Worm (Caenorhabditis elegans) whole organism, L4 larva: ENCODE data around the gene stn-2.

Experiments used
- F44E2.7 ChIP-seq: fragments of 200-800 bp; sonication (Bioruptor generic); IDR thresholded peaks from 2 replicates; pipeline ENCODE4 v2.1.2; 2022; ENCODE audit warnings: missing genetic modification characterization, missing compliant biosample characterization
- F49E8.2 ChIP-seq: sonication (generic microtip); optimal IDR thresholded peaks from 2 replicates; lab custom pipeline; 2016; ENCODE audit warnings: missing compliant biosample characterization, mild to moderate bottlenecking, missing genetic modification characterization, borderline replicate concordance
- R02D3.7 ChIP-seq: fragments of 150-350 bp; sonication (generic microtip); optimal IDR thresholded peaks from 3 replicates; lab custom pipeline; 2014; ENCODE audit warnings: missing biosample characterization, missing genetic modification characterization
- T26A8.4 ChIP-seq: fragments of 200-800 bp; sonication (Bioruptor generic); IDR thresholded peaks from 2 replicates; pipeline ENCODE4 v1.3.6; 2022; ENCODE audit warnings: missing genetic modification characterization, missing compliant biosample characterization
- Y75B8A.6 ChIP-seq: fragments of 200-800 bp; sonication (Bioruptor generic); IDR thresholded peaks from 2 replicates; pipeline ENCODE4 v1.3.6; 2022; ENCODE audit warnings: missing genetic modification reagents, missing genetic modification characterization, missing compliant biosample characterization
- ZK546.5 ChIP-seq, 2 experiments: sonication (generic microtip); optimal IDR thresholded peaks; 2 replicates each; lab custom pipeline; 2017; ENCODE audit warnings: missing biosample characterization in 2 of 2, missing genetic modification characterization in 2 of 2
- aha-1 ChIP-seq: fragments of 150-350 bp; peaks from one replicate; lab custom pipeline; 2014; ENCODE audit warnings: missing biosample characterization, missing genetic modification characterization
- attf-4 ChIP-seq: sonication (generic microtip); optimal IDR thresholded peaks from 3 replicates; lab custom pipeline; 2017; ENCODE audit warnings: missing biosample characterization, missing genetic modification characterization
- ceh-28 ChIP-seq: fragments of 150-350 bp; optimal IDR thresholded peaks from 2 replicates; lab custom pipeline; 2014; ENCODE audit warnings: missing biosample characterization, missing genetic modification reagents, missing genetic modification characterization
- dmd-9 ChIP-seq: fragments of 200-800 bp; sonication (Bioruptor generic); IDR thresholded peaks from 2 replicates; pipeline ENCODE4 v1.3.6; 2022; ENCODE audit warnings: missing genetic modification reagents, missing genetic modification characterization, missing compliant biosample characterization
- dpl-1 ChIP-seq: fragments of 150-350 bp; optimal IDR thresholded peaks from 2 replicates; lab custom pipeline; 2014; ENCODE audit warnings: missing biosample characterization, missing genetic modification reagents, missing genetic modification characterization
- egl-43 ChIP-seq: fragments of 200-800 bp; sonication (Bioruptor generic); IDR thresholded peaks from 2 replicates; pipeline ENCODE4 v1.3.6; 2022; ENCODE audit warnings: missing genetic modification reagents, missing genetic modification characterization, missing compliant biosample characterization
- gei-8 ChIP-seq: fragments of 200-800 bp; sonication (Bioruptor generic); optimal IDR thresholded peaks from 2 replicates; lab custom pipeline; 2018; ENCODE audit warnings: mild to moderate bottlenecking, missing genetic modification characterization, missing compliant biosample characterization
- hif-1 ChIP-seq, 2 experiments: sonication (generic microtip); optimal IDR thresholded peaks; 2 replicates each; lab custom pipeline; 2016 to 2017; ENCODE audit warnings: missing compliant biosample characterization in 2 of 2, missing genetic modification characterization in 2 of 2, missing genetic modification reagents in 2 of 2, missing genotype in 2 of 2, mild to moderate bottlenecking in 1 of 2
- hlh-30 ChIP-seq: sonication (generic microtip); optimal IDR thresholded peaks from 2 replicates; lab custom pipeline; 2017; ENCODE audit warnings: antibody characterized with exemption, mild to moderate bottlenecking, missing genetic modification characterization, missing compliant biosample characterization; ENCODE audit not compliant: insufficient read depth
- lin-15B ChIP-seq: fragments of 150-350 bp; sonication (generic microtip); optimal IDR thresholded peaks from 3 replicates; lab custom pipeline; 2014; ENCODE audit warnings: missing biosample characterization, missing genetic modification characterization
- lin-29 ChIP-seq: fragments of 200-800 bp; sonication (Bioruptor generic); IDR thresholded peaks from 2 replicates; pipeline ENCODE4 v1.3.6; 2022; ENCODE audit warnings: missing genetic modification reagents, missing genetic modification characterization, missing compliant biosample characterization
- lin-38 ChIP-seq: fragments of 200-800 bp; sonication (Bioruptor generic); IDR thresholded peaks from 2 replicates; pipeline ENCODE4 v1.3.6; 2022; ENCODE audit warnings: missing genetic modification reagents, missing genetic modification characterization, missing compliant biosample characterization
- mes-2 ChIP-seq: sonication (generic microtip); optimal IDR thresholded peaks from 2 replicates; lab custom pipeline; 2016; ENCODE audit warnings: missing genotype, mild to moderate bottlenecking, missing genetic modification characterization, missing compliant biosample characterization; ENCODE audit not compliant: poor library complexity, severe bottlenecking
- mxl-3 ChIP-seq: fragments of 200-800 bp; sonication (Bioruptor generic); optimal IDR thresholded peaks from 2 replicates; lab custom pipeline; 2018; ENCODE audit warnings: mild to moderate bottlenecking, missing genetic modification characterization, missing compliant biosample characterization
- nhr-10 ChIP-seq: fragments of 150-350 bp; optimal IDR thresholded peaks from 2 replicates; lab custom pipeline; 2014; ENCODE audit warnings: missing biosample characterization, missing genetic modification characterization
- nhr-111 ChIP-seq: fragments of 200-800 bp; sonication (Bioruptor generic); optimal IDR thresholded peaks from 2 replicates; lab custom pipeline; 2018; ENCODE audit warnings: mild to moderate bottlenecking, missing genetic modification characterization, missing compliant biosample characterization
- nhr-25 ChIP-seq: sonication (generic microtip); optimal IDR thresholded peaks from 2 replicates; lab custom pipeline; 2017; ENCODE audit warnings: missing genetic modification characterization, mild to moderate bottlenecking, missing compliant biosample characterization, antibody characterized with exemption, moderate library complexity, borderline replicate concordance; ENCODE audit not compliant: insufficient read depth
- nhr-28 ChIP-seq: fragments of 150-350 bp; optimal IDR thresholded peaks from 2 replicates; lab custom pipeline; 2014; ENCODE audit warnings: missing biosample characterization, missing genetic modification characterization
- nhr-42 ChIP-seq: fragments of 200-800 bp; sonication (Bioruptor generic); IDR thresholded peaks from 2 replicates; pipeline ENCODE4 v1.3.6; 2022; ENCODE audit warnings: missing genetic modification characterization, missing compliant biosample characterization
- set-16 ChIP-seq: fragments of 200-800 bp; sonication (Bioruptor generic); IDR thresholded peaks from 2 replicates; pipeline ENCODE4 v1.3.6; 2022; ENCODE audit warnings: missing genetic modification reagents, missing genetic modification characterization, missing compliant biosample characterization
- tag-97 ChIP-seq: fragments of 200-800 bp; sonication (Bioruptor generic); IDR thresholded peaks from 2 replicates; pipeline ENCODE4 v1.3.6; 2022; ENCODE audit warnings: missing genetic modification characterization, missing compliant biosample characterization
- tra-1 ChIP-seq: fragments of 200-800 bp; sonication (Bioruptor generic); IDR thresholded peaks from 2 replicates; pipeline ENCODE4 v1.3.6; 2022; ENCODE audit warnings: missing genetic modification reagents, missing genetic modification characterization, missing compliant biosample characterization
- unc-39 ChIP-seq: sonication (generic microtip); optimal IDR thresholded peaks from 2 replicates; lab custom pipeline; 2017; ENCODE audit warnings: missing biosample characterization, missing genetic modification characterization
- unc-62 ChIP-seq, 3 experiments: fragments of 150-350 bp in 1 of 3; sonication (generic microtip); optimal IDR thresholded peaks in 2 of 3; peaks in 1 of 3; 1 replicate in 1 of 3; 2 replicates in 2 of 3; lab custom pipeline; 2014 to 2017; ENCODE audit warnings: missing biosample characterization in 3 of 3, missing genetic modification characterization in 3 of 3, missing genetic modification reagents in 3 of 3, missing genotype in 1 of 3
- zag-1 ChIP-seq: fragments of 150-350 bp; optimal IDR thresholded peaks from 2 replicates; lab custom pipeline; 2014; ENCODE audit warnings: missing biosample characterization, missing genetic modification characterization
- zfp-2 ChIP-seq: sonication (generic microtip); optimal IDR thresholded peaks from 2 replicates; lab custom pipeline; 2016; ENCODE audit warnings: mild to moderate bottlenecking, missing genetic modification characterization, missing compliant biosample characterization
- ztf-7 ChIP-seq: fragments of 150-350 bp; optimal IDR thresholded peaks from 2 replicates; lab custom pipeline; 2014; ENCODE audit warnings: missing biosample characterization, missing genetic modification characterization

stn-2 gene

ce11 chrX:7707031-7707430 lies 26.6 kb upstream of the stn-2 start, which contains the start of gene kvs-1:
Gene kvs-1, minus strand, starts transcription at chrX:7707131.
- TF ChIP-seq gei-8 (GFP tag; lab: Kevin White, UChicago) (no peak), F49E8.2 (tag; lab: Kevin White, UChicago) (no peak), zfp-2 (tag; lab: Kevin White, UChicago) (no peak), nhr-10 (tag; lab: Kevin White, UChicago) (no peak), tag-97 (GFP tag; lab: Robert Waterston, UW) (no peak), ZK546.5 (tag; optimal IDR thresholded peaks at IDR 0.05; lab: Kevin White, UChicago) (no peak)

ce11 chrX:7703863-7704262 lies 23.4 kb upstream of the stn-2 start:
- no peak for TF ChIP-seq Y75B8A.6 (GFP tag; lab: Robert Waterston, UW)
- no peak for TF ChIP-seq nhr-28 (tag; lab: Kevin White, UChicago)
- TF ChIP-seq nhr-111 (GFP tag; lab: Kevin White, UChicago) = no peak
- TF ChIP-seq lin-38 (GFP tag; lab: Robert Waterston, UW) = no peak
- TF ChIP-seq aha-1 (tag; lab: Kevin White, UChicago) = peak; percentile 70
- no peak for TF ChIP-seq tag-97 (GFP tag; lab: Robert Waterston, UW)

- TF ChIP-seq nhr-42 (GFP tag; lab: Robert Waterston, UW) (no peak), zag-1 (tag; lab: Kevin White, UChicago) (no peak), mxl-3 (GFP tag; lab: Kevin White, UChicago) (no peak), mes-2 (no peak), egl-43 (GFP tag; lab: Robert Waterston, UW) (no peak), aha-1 (tag; lab: Kevin White, UChicago) (peak; percentile 48), dmd-9 (no peak), unc-62 (GFP tag; optimal IDR thresholded peaks at IDR 0.05 in 1 of 2; lab: Kevin White, UChicago) (peak in 1 of 2 experiments; percentile 71), unc-62 (tag; optimal IDR thresholded peaks at IDR 0.05; lab: Kevin White, UChicago) (no peak), lin-15B (tag; lab: Kevin White, UChicago) (no peak)
Observed at ce11 chrX:7689570-7689969, 9.2 kb upstream of the stn-2 start.

ce11 chrX:7689119-7689518 lies 8.7 kb upstream of the stn-2 start, which contains the start of gene clik-2:
Gene clik-2, minus strand, starts transcription at chrX:7689219.
- TF ChIP-seq lin-29 (GFP tag; lab: Robert Waterston, UW) (no peak), hif-1 (tag; optimal IDR thresholded peaks at IDR 0.05; lab: Kevin White, UChicago) (no peak), F44E2.7 (GFP tag; lab: Robert Waterston, UW) (no peak), nhr-25 (tag; lab: Kevin White, UChicago) (no peak), unc-39 (tag; lab: Kevin White, UChicago) (no peak), ztf-7 (tag; lab: Kevin White, UChicago) (no peak), ceh-28 (tag; lab: Kevin White, UChicago) (no peak), attf-4 (tag; lab: Kevin White, UChicago) (no peak), dpl-1 (GFP tag; lab: Kevin White, UChicago) (no peak), set-16 (no peak), ZK546.5 (tag; optimal IDR thresholded peaks at IDR 0.05; lab: Kevin White, UChicago) (no peak), R02D3.7 (tag; lab: Kevin White, UChicago) (no peak), tra-1 (GFP tag; lab: Robert Waterston, UW) (no peak), gei-8 (GFP tag; lab: Kevin White, UChicago) (no peak), hlh-30 (tag; lab: Kevin White, UChicago) (no peak), T26A8.4 (GFP tag; lab: Robert Waterston, UW) (no peak)
